Fruit fly (Drosophila melanogaster) whole organism, embryonic: ENCODE data around the gene CG15390.

Experiments used
- Abd-B ChIP-seq: fragments of 200-800 bp; sonication (Bioruptor generic); optimal IDR thresholded peaks from 2 replicates; lab custom pipeline; 2018; ENCODE audit warnings: missing biosample characterization, mild to moderate bottlenecking, missing genetic modification characterization, moderate library complexity
- B-H1 ChIP-seq: fragments of 200-800 bp; sonication (Bioruptor generic); IDR thresholded peaks from 3 replicates; pipeline ENCODE4 v1.3.6; 2022; ENCODE audit warnings: missing biosample characterization, missing genetic modification characterization
- BtbVII ChIP-seq: fragments of 200-800 bp; sonication (Bioruptor generic); optimal IDR thresholded peaks from 3 replicates; lab custom pipeline; 2017; ENCODE audit warnings: missing biosample characterization, mild to moderate bottlenecking, missing genetic modification characterization
- CG14710 ChIP-seq: fragments of 200-800 bp; sonication (Bioruptor generic); optimal IDR thresholded peaks from 3 replicates; lab custom pipeline; 2019; ENCODE audit warnings: missing biosample characterization, mild to moderate bottlenecking, missing genetic modification characterization, moderate library complexity
- CG15479 ChIP-seq: fragments of 200-800 bp; sonication (Bioruptor generic); optimal IDR thresholded peaks from 3 replicates; lab custom pipeline; 2019; ENCODE audit warnings: missing biosample characterization, mild to moderate bottlenecking, missing genetic modification characterization, moderate library complexity
- CG16779 ChIP-seq: fragments of 200-800 bp; sonication (Bioruptor generic); IDR thresholded peaks from 2 replicates; pipeline ENCODE4 v1.3.6; 2022; ENCODE audit warnings: missing biosample characterization, missing genetic modification characterization
- CG16863 ChIP-seq: fragments of 200-800 bp; sonication (Bioruptor generic); optimal IDR thresholded peaks from 3 replicates; lab custom pipeline; 2016; ENCODE audit warnings: missing biosample characterization, missing genetic modification characterization
- CG43689 ChIP-seq: fragments of 200-800 bp; sonication (Bioruptor generic); IDR thresholded peaks from 2 replicates; pipeline ENCODE4 v1.3.6; 2022; ENCODE audit warnings: missing biosample characterization, missing genetic modification characterization
- CG4854 ChIP-seq: fragments of 200-800 bp; sonication (Bioruptor generic); optimal IDR thresholded peaks from 2 replicates; lab custom pipeline; 2016; ENCODE audit warnings: missing biosample characterization, missing genetic modification characterization, inconsistent platforms
- CG7372 ChIP-seq: fragments of 200-800 bp; sonication (Bioruptor generic); IDR thresholded peaks from 2 replicates; pipeline ENCODE4 v1.3.6; 2022; ENCODE audit warnings: missing biosample characterization, missing genetic modification characterization
- CG8944 ChIP-seq: fragments of 200-800 bp; sonication (Bioruptor generic); optimal IDR thresholded peaks from 3 replicates; lab custom pipeline; 2016; ENCODE audit warnings: missing biosample characterization, missing genetic modification characterization
- ERR ChIP-seq: fragments of 200-800 bp; sonication (Bioruptor generic); optimal IDR thresholded peaks from 2 replicates; lab custom pipeline; 2016; ENCODE audit warnings: missing biosample characterization, missing genetic modification characterization
- H15 ChIP-seq: fragments of 200-800 bp; sonication (Bioruptor generic); IDR thresholded peaks from 3 replicates; pipeline ENCODE4 v1.3.6; 2022; ENCODE audit warnings: missing biosample characterization, missing genetic modification characterization
- Max ChIP-seq: fragments of 200-800 bp; sonication (Bioruptor generic); optimal IDR thresholded peaks from 2 replicates; lab custom pipeline; 2016; ENCODE audit warnings: missing biosample characterization, mild to moderate bottlenecking, missing genetic modification characterization
- Oaz ChIP-seq: fragments of 200-800 bp; sonication (Bioruptor generic); IDR thresholded peaks from 2 replicates; pipeline ENCODE4 v1.3.6; 2022; ENCODE audit warnings: missing biosample characterization, missing genetic modification characterization
- Optix ChIP-seq: fragments of 200-800 bp; sonication (Bioruptor generic); IDR thresholded peaks from 3 replicates; pipeline ENCODE4 v1.3.6; 2022; ENCODE audit warnings: missing biosample characterization, missing genetic modification characterization
- Pdp1 ChIP-seq, 2 experiments: fragments of 200-800 bp; sonication (Bioruptor generic); optimal IDR thresholded peaks; 3 replicates each; lab custom pipeline; 2016; ENCODE audit warnings: missing biosample characterization in 2 of 2, missing genetic modification characterization in 2 of 2, mild to moderate bottlenecking in 1 of 2, moderate library complexity in 1 of 2
- Sin3A ChIP-seq: fragments of >200 bp; optimal IDR thresholded peaks from 2 replicates; lab custom pipeline; 2018
- Sox100B ChIP-seq: fragments of 200-800 bp; sonication (Bioruptor generic); optimal IDR thresholded peaks from 3 replicates; lab custom pipeline; 2018; ENCODE audit warnings: missing biosample characterization, mild to moderate bottlenecking, missing genetic modification characterization
- Spps ChIP-seq: fragments of 200-800 bp; sonication (Bioruptor generic); optimal IDR thresholded peaks from 2 replicates; lab custom pipeline; 2018; ENCODE audit warnings: missing biosample characterization, mild to moderate bottlenecking, missing genetic modification characterization
- Stat92E ChIP-seq, 3 experiments: fragments of >200 bp in 2 of 3; fragments of 200-800 bp in 1 of 3; sonication (Bioruptor generic) in 1 of 3; optimal IDR thresholded peaks; 2 replicates each; lab custom pipeline; 2017 to 2019; ENCODE audit warnings: missing biosample characterization in 3 of 3, missing genetic modification characterization in 3 of 3, mild to moderate bottlenecking in 1 of 3, moderate library complexity in 1 of 3
- chif ChIP-seq, 2 experiments: fragments of 200-800 bp; sonication (Bioruptor generic); optimal IDR thresholded peaks; 3 replicates each; lab custom pipeline; 2016; ENCODE audit warnings: missing biosample characterization in 2 of 2, missing genetic modification characterization in 2 of 2
- chinmo ChIP-seq: fragments of 200-800 bp; sonication (Bioruptor generic); IDR thresholded peaks from 4 replicates; pipeline ENCODE4 v1.3.6; 2022; ENCODE audit warnings: missing biosample characterization, missing genetic modification characterization; ENCODE audit not compliant: partially characterized antibody
- croc ChIP-seq: fragments of 200-800 bp; sonication (Bioruptor generic); conservative IDR thresholded peaks from 3 replicates; pipeline ENCODE4 v1.3.6; 2022; ENCODE audit warnings: missing biosample characterization, missing genetic modification characterization
- cwo ChIP-seq: fragments of 200-800 bp; sonication (Bioruptor generic); optimal IDR thresholded peaks from 3 replicates; lab custom pipeline; 2017; ENCODE audit warnings: missing biosample characterization, missing genetic modification characterization, mild to moderate bottlenecking, moderate library complexity, missing genetic modification reagents
- ems ChIP-seq: fragments of 200-800 bp; sonication (Bioruptor generic); optimal IDR thresholded peaks from 3 replicates; lab custom pipeline; 2016; ENCODE audit warnings: missing biosample characterization, missing genetic modification characterization
- exex ChIP-seq: fragments of 200-800 bp; sonication (Bioruptor generic); optimal IDR thresholded peaks from 4 replicates; lab custom pipeline; 2018; ENCODE audit warnings: missing biosample characterization, mild to moderate bottlenecking, missing genetic modification characterization, moderate library complexity
- ftz-f1 ChIP-seq: fragments of 200-800 bp; sonication (Bioruptor generic); optimal IDR thresholded peaks from 2 replicates; lab custom pipeline; 2016; ENCODE audit warnings: missing biosample characterization, missing genetic modification characterization
- gcm2 ChIP-seq: fragments of 200-800 bp; sonication (Bioruptor generic); optimal IDR thresholded peaks from 2 replicates; lab custom pipeline; 2016; ENCODE audit warnings: missing biosample characterization, missing genetic modification characterization
- grn ChIP-seq: fragments of 200-800 bp; sonication (Bioruptor generic); optimal IDR thresholded peaks from 3 replicates; lab custom pipeline; 2017; ENCODE audit warnings: missing biosample characterization, missing genetic modification characterization
- gro ChIP-seq: fragments of 200-800 bp; sonication (Bioruptor generic); optimal IDR thresholded peaks from 2 replicates; lab custom pipeline; 2016; ENCODE audit warnings: missing biosample characterization, missing genetic modification characterization
- hb ChIP-seq: fragments of 200-800 bp; sonication (Bioruptor generic); IDR thresholded peaks from 3 replicates; pipeline ENCODE4 v1.3.6; 2022; ENCODE audit warnings: missing biosample characterization, missing genetic modification characterization; ENCODE audit not compliant: partially characterized antibody
- hbn ChIP-seq: fragments of 200-800 bp; sonication (Bioruptor generic); IDR thresholded peaks from 2 replicates; pipeline ENCODE4 v1.3.6; 2022; ENCODE audit warnings: missing biosample characterization, missing genetic modification characterization; ENCODE audit not compliant: partially characterized antibody
- ind ChIP-seq: fragments of 200-800 bp; sonication (Bioruptor generic); optimal IDR thresholded peaks from 3 replicates; lab custom pipeline; 2016; ENCODE audit warnings: missing biosample characterization, missing genetic modification characterization
- insv ChIP-seq, 2 experiments: fragments of 200-800 bp; sonication (Bioruptor generic); optimal IDR thresholded peaks; 3 replicates each; lab custom pipeline; 2016 to 2018; ENCODE audit warnings: missing biosample characterization in 2 of 2, missing genetic modification characterization in 2 of 2
- inv ChIP-seq: fragments of 200-800 bp; sonication (Bioruptor generic); IDR thresholded peaks from 2 replicates; pipeline ENCODE4 v1.3.6; 2022; ENCODE audit warnings: missing biosample characterization, missing genetic modification characterization; ENCODE audit not compliant: partially characterized antibody
- kah ChIP-seq: fragments of 200-800 bp; sonication (Bioruptor generic); optimal IDR thresholded peaks from 2 replicates; lab custom pipeline; 2018; ENCODE audit warnings: missing biosample characterization, mild to moderate bottlenecking, missing genetic modification characterization
- nerfin-1 ChIP-seq: fragments of 200-800 bp; sonication (Bioruptor generic); optimal IDR thresholded peaks from 3 replicates; lab custom pipeline; 2019; ENCODE audit warnings: missing biosample characterization, mild to moderate bottlenecking, missing genetic modification characterization, moderate library complexity
- pnt ChIP-seq: fragments of 200-800 bp; sonication (Bioruptor generic); optimal IDR thresholded peaks from 3 replicates; lab custom pipeline; 2016; ENCODE audit warnings: missing biosample characterization, missing genetic modification characterization
- sd ChIP-seq: fragments of 200-800 bp; sonication (Bioruptor generic); optimal IDR thresholded peaks from 3 replicates; lab custom pipeline; 2018; ENCODE audit warnings: missing biosample characterization, mild to moderate bottlenecking, missing genetic modification characterization, moderate library complexity
- sens ChIP-seq: fragments of 200-800 bp; sonication (Bioruptor generic); peaks from one replicate; lab custom pipeline; 2016; ENCODE audit warnings: missing biosample characterization, missing genetic modification characterization
- sima ChIP-seq: fragments of 200-800 bp; sonication (Bioruptor generic); optimal IDR thresholded peaks from 2 replicates; lab custom pipeline; 2016; ENCODE audit warnings: missing biosample characterization, missing genetic modification characterization
- sug ChIP-seq: fragments of 200-800 bp; optimal IDR thresholded peaks from 2 replicates; lab custom pipeline; 2019; ENCODE audit warnings: missing biosample characterization, mild to moderate bottlenecking, missing genetic modification characterization, moderate library complexity
- z ChIP-seq: fragments of 200-800 bp; sonication (Bioruptor generic); IDR thresholded peaks from 3 replicates; pipeline ENCODE4 v1.3.6; 2022; ENCODE audit warnings: missing biosample characterization, missing genetic modification characterization

Gene CG15390

dm6 chr2L:2371406-2372111 lies 3.0 kb upstream of the CG15390 start, which contains the start of gene CG3597:
Gene CG3597 (minus strand): TSS chr2L:2371524.
- TF ChIP-seq Pdp1 (GFP tag; optimal IDR thresholded peaks at IDR 0.05; lab: Kevin White, UChicago) = peak in 1 of 2 experiments; percentile 14
- TF ChIP-seq CG15479 (GFP tag; lab: Kevin White, UChicago) = peak; percentile 11
- no peak for TF ChIP-seq gro (GFP tag; lab: Kevin White, UChicago)
- TF ChIP-seq Max (GFP tag; lab: Kevin White, UChicago) = no peak
- TF ChIP-seq sug (tag; lab: Kevin White, UChicago) = no peak
- no peak for TF ChIP-seq B-H1 (GFP tag; lab: Robert Waterston, UW)
- TF ChIP-seq exex (tag; lab: Kevin White, UChicago) = peak; percentile 51
- TF ChIP-seq, all 482 proteins: peak for 3

DNA sequence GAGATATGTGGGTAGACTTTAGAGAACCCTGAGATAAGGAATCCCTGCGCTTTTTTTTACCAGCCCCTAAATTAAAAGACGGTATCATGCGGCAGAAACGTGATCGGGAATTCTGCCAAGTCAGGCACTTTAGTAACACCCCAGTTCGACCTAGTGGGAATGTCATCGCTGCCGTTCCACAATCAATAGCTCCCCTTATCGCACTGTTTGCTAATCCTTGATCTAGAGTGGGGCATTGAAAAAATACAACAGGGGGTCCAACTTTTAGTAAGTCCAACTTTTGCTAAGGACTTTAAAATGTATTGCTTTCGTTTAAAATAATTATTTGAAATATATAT lies 2.4 kb upstream of the CG15390 start:
- TF ChIP-seq sens (peak; percentile 39), chif (GFP tag; optimal IDR thresholded peaks at IDR 0.05; lab: Kevin White, UChicago) (no peak), ERR (GFP tag; lab: Kevin White, UChicago) (peak; percentile 38), grn (GFP tag; lab: Kevin White, UChicago) (peak; percentile 58), sug (tag; lab: Kevin White, UChicago) (peak; percentile 97), cwo (peak; percentile 75), exex (tag; lab: Kevin White, UChicago) (peak; percentile 25), chinmo (GFP tag; lab: Robert Waterston, UW) (0 out of 4 replicates have a peak, but pooled peaks have one; percentile 43), Sin3A (lab: Kevin White, UChicago) (no peak), sd (peak; percentile 1)

DNA sequence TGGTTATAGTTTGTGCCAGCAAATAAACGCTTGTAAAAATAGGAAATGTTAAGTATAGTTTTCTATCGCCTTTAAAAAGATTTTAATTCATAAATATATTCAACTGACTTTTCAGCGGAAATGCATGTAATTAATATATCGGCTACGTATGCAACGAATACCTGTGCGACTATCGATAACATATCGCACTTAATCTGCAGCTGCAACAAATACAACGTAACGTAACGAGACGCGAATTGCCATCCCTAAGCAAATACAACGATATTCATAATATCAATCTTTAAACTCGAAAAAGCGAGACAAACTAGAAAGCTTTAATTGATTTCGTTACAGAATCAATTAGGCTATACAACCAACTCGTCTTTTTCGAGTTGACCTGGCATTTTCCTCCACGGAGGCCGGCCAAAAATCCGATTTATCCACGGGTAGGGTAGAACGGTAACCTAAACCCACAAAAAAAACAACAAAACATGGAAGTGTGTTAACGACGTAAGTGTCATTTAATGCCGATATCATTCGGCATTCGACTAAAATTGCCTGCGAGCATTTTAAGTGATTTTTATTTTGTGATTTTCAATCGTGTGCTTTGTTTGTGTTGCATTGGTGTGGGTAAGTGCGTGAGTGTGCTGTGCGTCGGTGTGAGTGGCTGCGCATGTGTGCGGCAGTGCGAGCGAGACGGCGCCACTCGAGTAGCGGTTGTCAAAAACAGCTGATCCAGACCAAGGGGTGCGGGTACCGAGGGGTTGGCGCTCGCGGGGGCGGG lies 1.3 kb downstream of the CG15390 start, which contains the start of gene Atxn7:
Atxn7 (plus strand) TSS at position 187 of the 763 bp plus-strand sequence.
- TF ChIP-seq Optix (GFP tag; lab: Robert Waterston, UW) (peak; percentile 60; the same call in 2 of the 3 replicates), z (no peak), Sox100B (peak; percentile 72), ems (GFP tag; lab: Kevin White, UChicago) (peak; percentile 46), Pdp1 (GFP tag; optimal IDR thresholded peaks at IDR 0.05; lab: Kevin White, UChicago) (peak; percentile 24 to 89), Oaz (GFP tag; lab: Robert Waterston, UW) (peak; percentile 41), hb (GFP tag; lab: Robert Waterston, UW) (peak; percentile 87), hbn (peak; percentile 96), gcm2 (peak; percentile 56), pnt (GFP tag; lab: Kevin White, UChicago) (no peak), insv (GFP tag; optimal IDR thresholded peaks at IDR 0.05; lab: Kevin White, UChicago) (peak in 1 of 2 experiments; percentile 41), croc (GFP tag; lab: Robert Waterston, UW) (no peak), CG7372 (GFP tag; lab: Robert Waterston, UW) (no peak), kah (peak; percentile 90), CG14710 (peak; percentile 52), Spps (no peak), nerfin-1 (tag; lab: Kevin White, UChicago) (peak; percentile 58), Abd-B (GFP tag; lab: Kevin White, UChicago) (peak; percentile 10), CG16779 (GFP tag; lab: Robert Waterston, UW) (no peak), ftz-f1 (GFP tag; lab: Kevin White, UChicago) (no peak), CG43689 (GFP tag; lab: Robert Waterston, UW) (no peak), ind (no peak), BtbVII (GFP tag; lab: Kevin White, UChicago) (peak; percentile 33), Stat92E (GFP tag; optimal IDR thresholded peaks at IDR 0.05; lab: Kevin White, UChicago) (no peak), CG4854 (GFP tag; lab: Kevin White, UChicago) (peak; percentile 73), H15 (peak; percentile 11; the same call in 1 of the 3 replicates), CG8944 (GFP tag; lab: Kevin White, UChicago) (peak; percentile 29), CG16863 (peak; percentile 31), inv (GFP tag; lab: Robert Waterston, UW) (peak; percentile 93), sima (GFP tag; lab: Kevin White, UChicago) (no peak)
